Fruit fly (Drosophila melanogaster) whole organism, pupa: ENCODE data around the gene CG16736.

Experiments
- CG10348 ChIP-seq: fragments of 200-800 bp; sonication (Bioruptor generic); IDR thresholded peaks from 2 replicates; pipeline ENCODE4 v1.3.6; 2022; ENCODE audit warnings: missing biosample characterization, missing genetic modification characterization
- CG8159 ChIP-seq: fragments of 200-800 bp; sonication (Bioruptor generic); optimal IDR thresholded peaks from 3 replicates; lab custom pipeline; 2018; ENCODE audit warnings: missing biosample characterization, mild to moderate bottlenecking, missing genetic modification characterization, moderate library complexity
- CG8301 ChIP-seq: fragments of 200-800 bp; sonication (Bioruptor generic); optimal IDR thresholded peaks from 2 replicates; lab custom pipeline; 2018; ENCODE audit warnings: missing biosample characterization, mild to moderate bottlenecking, missing genetic modification characterization
- EcR ChIP-seq: fragments of 200-800 bp; sonication (Bioruptor generic); optimal IDR thresholded peaks from 3 replicates; lab custom pipeline; 2019; ENCODE audit warnings: missing biosample characterization, missing genetic modification characterization, mild to moderate bottlenecking, moderate library complexity, missing genetic modification reagents
- Pif1A ChIP-seq: fragments of 200-800 bp; sonication (Bioruptor generic); optimal IDR thresholded peaks from 3 replicates; lab custom pipeline; 2016; ENCODE audit warnings: missing biosample characterization, missing genetic modification characterization
- fd96Ca ChIP-seq: fragments of 200-800 bp; sonication (Bioruptor generic); IDR thresholded peaks from 3 replicates; pipeline ENCODE4 v1.3.6; 2022; ENCODE audit warnings: missing biosample characterization, missing genetic modification characterization
- rn ChIP-seq: fragments of 200-800 bp; sonication (Bioruptor generic); IDR thresholded peaks from 2 replicates; pipeline ENCODE4 v1.3.6; 2022; ENCODE audit warnings: missing biosample characterization, missing genetic modification characterization

DNA sequence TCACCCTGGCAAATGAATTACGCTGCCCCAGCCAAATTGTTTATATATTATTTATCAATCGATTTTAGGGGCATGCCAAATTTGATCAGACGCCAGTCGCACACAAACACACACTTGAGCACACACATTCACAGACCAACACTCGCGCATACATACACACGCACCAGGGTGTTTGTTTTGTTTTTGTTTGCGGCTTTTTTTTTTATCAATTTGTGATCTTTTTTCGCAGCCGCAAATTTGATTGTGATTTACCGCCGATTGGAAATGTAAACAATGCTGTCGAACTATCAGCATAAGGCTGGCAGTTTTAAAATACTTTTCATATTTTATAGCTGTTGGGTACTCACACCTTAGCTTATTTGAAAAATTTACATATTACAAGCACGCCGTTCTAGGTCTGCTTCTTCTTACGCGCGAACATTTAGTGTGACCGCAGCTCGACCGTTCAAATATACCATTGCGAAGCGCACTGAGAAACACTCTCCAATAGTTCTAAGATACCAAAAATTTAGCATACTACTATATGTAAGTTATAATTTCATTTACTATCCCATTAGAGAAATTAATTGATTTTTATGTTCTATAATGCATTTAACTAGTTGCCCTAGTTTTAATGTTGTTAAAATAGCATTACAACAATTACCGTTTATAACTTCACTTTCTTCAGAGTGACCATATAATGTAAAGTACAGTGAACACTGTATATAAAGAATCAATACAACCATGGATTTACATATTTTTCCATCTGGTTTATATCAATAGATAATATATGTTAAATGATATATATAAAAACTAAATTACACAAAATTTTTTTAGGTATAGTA lies 20.0 kb downstream of the CG16736 start, which contains the start of gene pum:
- TF ChIP-seq EcR (GFP tag; lab: Kevin White, UChicago), result peak; percentile 2
- TF ChIP-seq CG8159 (tag; lab: Kevin White, UChicago), result peak; percentile 37
- no peak for TF ChIP-seq rn (GFP tag; lab: Robert Waterston, UW)
- peak; percentile 38 for TF ChIP-seq Pif1A
- no peak for TF ChIP-seq fd96Ca (GFP tag; lab: Robert Waterston, UW)
- peak; percentile 26 for TF ChIP-seq CG8301 (tag; lab: Kevin White, UChicago)
- TF ChIP-seq CG10348, result no peak
